Worm (Caenorhabditis elegans) whole organism, midembryonic: ENCODE results near the gene mab-7.

Experiments
- T22C8.4 ChIP-seq: fragments of 200-800 bp; sonication (Bioruptor generic); IDR thresholded peaks from 2 replicates; pipeline ENCODE4 v1.3.6; 2022; ENCODE audit warnings: missing genetic modification characterization, missing compliant biosample characterization
- cog-1 ChIP-seq: sonication (generic microtip); optimal IDR thresholded peaks from 2 replicates; lab custom pipeline; 2016; ENCODE audit warnings: missing genetic modification characterization, missing compliant biosample characterization
- flt-1 ChIP-seq: fragments of 200-800 bp; sonication (Bioruptor generic); IDR thresholded peaks from 2 replicates; pipeline ENCODE4 v1.3.6; 2022; ENCODE audit warnings: missing genetic modification characterization, missing compliant biosample characterization
- klf-2 ChIP-seq: fragments of 200-800 bp; sonication (Bioruptor generic); conservative IDR thresholded peaks from 2 replicates; pipeline ENCODE4 v1.3.6; 2022; ENCODE audit warnings: missing genetic modification reagents, missing genetic modification characterization, missing compliant biosample characterization
- med-1 ChIP-seq: sonication (generic microtip); optimal IDR thresholded peaks from 2 replicates; lab custom pipeline; 2017; ENCODE audit warnings: missing genetic modification characterization, mild to moderate bottlenecking, missing compliant biosample characterization, antibody characterized with exemption, missing genetic modification reagents; ENCODE audit not compliant: insufficient read depth
- ref-1 ChIP-seq: fragments of 200-800 bp; sonication (Bioruptor generic); conservative IDR thresholded peaks from 2 replicates; pipeline ENCODE4 v1.3.6; 2022; ENCODE audit warnings: missing genetic modification reagents, missing genetic modification characterization, missing compliant biosample characterization
- tab-1 ChIP-seq: fragments of 200-800 bp; sonication (Bioruptor generic); IDR thresholded peaks from 2 replicates; pipeline ENCODE4 v1.3.6; 2022; ENCODE audit warnings: missing genetic modification characterization, missing compliant biosample characterization
- ztf-23 ChIP-seq: fragments of 200-800 bp; sonication (Bioruptor generic); IDR thresholded peaks from 2 replicates; pipeline ENCODE4 v1.3.6; 2022; ENCODE audit warnings: missing genetic modification reagents, missing genetic modification characterization, missing compliant biosample characterization
- ztf-29 ChIP-seq: fragments of 200-800 bp; sonication (Bioruptor generic); IDR thresholded peaks from 2 replicates; pipeline ENCODE4 v1.3.6; 2022; ENCODE audit warnings: missing genetic modification reagents, missing genetic modification characterization, missing compliant biosample characterization

The mab-7 gene

ce11 chrX:853604-854003, 44.2 kb downstream of the mab-7 start:
- TF ChIP-seq ref-1 (GFP tag; lab: Robert Waterston, UW) (no peak), T22C8.4 (GFP tag; lab: Robert Waterston, UW) (no peak)

- no peak for TF ChIP-seq T22C8.4 (GFP tag; lab: Robert Waterston, UW)
- TF ChIP-seq tab-1 (GFP tag; lab: Robert Waterston, UW), result 0 out of 2 replicates have a peak, but pooled peaks have one; percentile 43
These were observed 45.0 kb downstream of the mab-7 start for ce11 chrX:852739-853268.

ce11 chrX:851421-851820, 46.4 kb downstream of the mab-7 start, which contains the start of gene igcm-1:
igcm-1 (minus strand) TSS chrX:851521.
- TF ChIP-seq ztf-29 (GFP tag; lab: Robert Waterston, UW) (no peak), ref-1 (GFP tag; lab: Robert Waterston, UW) (no peak), T22C8.4 (GFP tag; lab: Robert Waterston, UW) (no peak), ztf-23 (GFP tag; lab: Robert Waterston, UW) (no peak), med-1 (GFP tag; lab: Kevin White, UChicago) (no peak), klf-2 (GFP tag; lab: Robert Waterston, UW) (no peak), tab-1 (GFP tag; lab: Robert Waterston, UW) (no peak), flt-1 (GFP tag; lab: Robert Waterston, UW) (no peak), cog-1 (no peak)

- TF ChIP-seq flt-1 (GFP tag; lab: Robert Waterston, UW) (no peak), ref-1 (GFP tag; lab: Robert Waterston, UW) (no peak), med-1 (GFP tag; lab: Kevin White, UChicago) (no peak), ztf-23 (GFP tag; lab: Robert Waterston, UW) (no peak), T22C8.4 (GFP tag; lab: Robert Waterston, UW) (no peak), cog-1 (no peak), klf-2 (GFP tag; lab: Robert Waterston, UW) (no peak), tab-1 (GFP tag; lab: Robert Waterston, UW) (no peak), ztf-29 (GFP tag; lab: Robert Waterston, UW) (no peak)
These were observed 52.4 kb downstream of the mab-7 start for ce11 chrX:845443-845842.

- TF ChIP-seq ztf-23 (GFP tag; lab: Robert Waterston, UW) (no peak; the same call in 1 of the 2 replicates), cog-1 (no peak)
These were observed 53.2 kb downstream of the mab-7 start for ce11 chrX:844649-845048.
